Worm (Caenorhabditis elegans) whole organism, late embryonic: ENCODE data around the gene srz-24.
"Not testable (repeated sequence)": the region's sequence is repeated elsewhere in the genome, so short reads cannot be mapped to it uniquely, and the experiment has no call there.

ENCODE experiments used
- C08G9.2 ChIP-seq: sonication (generic microtip); optimal IDR thresholded peaks from 2 replicates; lab custom pipeline; 2016; ENCODE audit warnings: mild to moderate bottlenecking, missing genetic modification characterization, moderate library complexity, missing compliant biosample characterization
- F13H6.1 ChIP-seq: sonication (generic microtip); optimal IDR thresholded peaks from 2 replicates; lab custom pipeline; 2016; ENCODE audit warnings: missing genetic modification characterization, missing compliant biosample characterization
- K02D7.2 ChIP-seq: sonication (generic microtip); optimal IDR thresholded peaks from 2 replicates; lab custom pipeline; 2017; ENCODE audit warnings: mild to moderate bottlenecking, missing genetic modification characterization, missing compliant biosample characterization
- T23F11.4 ChIP-seq: fragments of 200-800 bp; sonication (Bioruptor generic); optimal IDR thresholded peaks from 2 replicates; lab custom pipeline; 2018; ENCODE audit warnings: mild to moderate bottlenecking, missing genetic modification characterization, missing compliant biosample characterization
- Y22D7AL.16 ChIP-seq: sonication (generic microtip); optimal IDR thresholded peaks from 2 replicates; lab custom pipeline; 2016; ENCODE audit warnings: missing genetic modification characterization, missing compliant biosample characterization
- ahr-1 ChIP-seq: sonication (generic microtip); optimal IDR thresholded peaks from 2 replicates; lab custom pipeline; 2016; ENCODE audit warnings: missing genetic modification characterization, missing compliant biosample characterization
- ama-1 ChIP-seq: fragments of 150-350 bp; optimal IDR thresholded peaks from 2 replicates; lab custom pipeline; 2014
- ceh-24 ChIP-seq: sonication (generic microtip); optimal IDR thresholded peaks from 2 replicates; lab custom pipeline; 2016; ENCODE audit warnings: mild to moderate bottlenecking, missing genetic modification characterization, missing compliant biosample characterization
- ceh-31 ChIP-seq: sonication (generic microtip); optimal IDR thresholded peaks from 2 replicates; lab custom pipeline; 2016; ENCODE audit warnings: missing genetic modification characterization, missing compliant biosample characterization
- ceh-34 ChIP-seq: sonication (generic microtip); optimal IDR thresholded peaks from 2 replicates; lab custom pipeline; 2016; ENCODE audit warnings: mild to moderate bottlenecking, missing genetic modification characterization, missing compliant biosample characterization
- ceh-48 ChIP-seq: sonication (generic microtip); optimal IDR thresholded peaks from 2 replicates; lab custom pipeline; 2016; ENCODE audit warnings: missing genetic modification characterization, inconsistent platforms, missing compliant biosample characterization
- che-1 ChIP-seq: sonication (generic microtip); optimal IDR thresholded peaks from 2 replicates; lab custom pipeline; 2016; ENCODE audit warnings: mild to moderate bottlenecking, missing genetic modification characterization, missing compliant biosample characterization
- dmd-4 ChIP-seq: sonication (generic microtip); optimal IDR thresholded peaks from 2 replicates; lab custom pipeline; 2016; ENCODE audit warnings: borderline replicate concordance, missing genetic modification characterization, missing compliant biosample characterization
- elt-2 ChIP-seq: sonication (generic microtip); optimal IDR thresholded peaks from 2 replicates; lab custom pipeline; 2016; ENCODE audit warnings: missing genetic modification reagents, missing genetic modification characterization, missing compliant biosample characterization
- elt-4 ChIP-seq: sonication (generic microtip); optimal IDR thresholded peaks from 2 replicates; lab custom pipeline; 2016; ENCODE audit warnings: missing genetic modification characterization, missing compliant biosample characterization
- ets-4 ChIP-seq: sonication (generic microtip); optimal IDR thresholded peaks from 2 replicates; lab custom pipeline; 2016; ENCODE audit warnings: missing genetic modification characterization, missing compliant biosample characterization
- eyg-1 ChIP-seq: sonication (generic microtip); optimal IDR thresholded peaks from 2 replicates; lab custom pipeline; 2016; ENCODE audit warnings: missing genotype, missing genetic modification characterization, missing compliant biosample characterization
- gmeb-2 ChIP-seq: sonication (generic microtip); optimal IDR thresholded peaks from 2 replicates; lab custom pipeline; 2016; ENCODE audit warnings: missing genetic modification characterization, inconsistent platforms, missing compliant biosample characterization
- hlh-30 ChIP-seq: sonication (generic microtip); optimal IDR thresholded peaks from 2 replicates; lab custom pipeline; 2017; ENCODE audit warnings: antibody characterized with exemption, missing genetic modification characterization, missing compliant biosample characterization; ENCODE audit not compliant: insufficient read depth
- hlh-8 ChIP-seq: sonication (generic microtip); optimal IDR thresholded peaks from 2 replicates; lab custom pipeline; 2016; ENCODE audit warnings: missing genotype, missing genetic modification characterization, missing compliant biosample characterization
- lin-11 ChIP-seq: fragments of 200-800 bp; sonication (Bioruptor generic); optimal IDR thresholded peaks from 2 replicates; lab custom pipeline; 2018; ENCODE audit warnings: mild to moderate bottlenecking, missing genetic modification characterization, missing compliant biosample characterization
- mec-3 ChIP-seq: sonication (generic microtip); optimal IDR thresholded peaks from 2 replicates; lab custom pipeline; 2016; ENCODE audit warnings: borderline replicate concordance, missing genetic modification characterization, missing compliant biosample characterization
- odd-2 ChIP-seq: sonication (generic microtip); optimal IDR thresholded peaks from 2 replicates; lab custom pipeline; 2017; ENCODE audit warnings: antibody characterized with exemption, mild to moderate bottlenecking, missing genetic modification characterization, missing compliant biosample characterization
- pha-2 ChIP-seq: sonication (generic microtip); optimal IDR thresholded peaks from 2 replicates; lab custom pipeline; 2017; ENCODE audit warnings: mild to moderate bottlenecking, missing genetic modification characterization, missing compliant biosample characterization
- pqm-1 ChIP-seq: sonication (generic microtip); optimal IDR thresholded peaks from 2 replicates; lab custom pipeline; 2016; ENCODE audit warnings: missing genetic modification characterization, missing compliant biosample characterization
- pros-1 ChIP-seq: fragments of 150-350 bp; optimal IDR thresholded peaks from 2 replicates; lab custom pipeline; 2014; ENCODE audit warnings: missing biosample characterization, missing genetic modification reagents, missing genetic modification characterization
- ref-2 ChIP-seq: sonication (generic microtip); optimal IDR thresholded peaks from 2 replicates; lab custom pipeline; 2016; ENCODE audit warnings: missing genetic modification characterization, missing compliant biosample characterization
- rnt-1 ChIP-seq: sonication (generic microtip); optimal IDR thresholded peaks from 2 replicates; lab custom pipeline; 2016; ENCODE audit warnings: missing genetic modification characterization, missing compliant biosample characterization
- sdc-2 ChIP-seq: sonication (generic microtip); optimal IDR thresholded peaks from 2 replicates; lab custom pipeline; 2016; ENCODE audit warnings: missing genotype, missing genetic modification characterization, missing compliant biosample characterization
- sox-2 ChIP-seq: fragments of 200-800 bp; sonication (Bioruptor generic); IDR thresholded peaks from 2 replicates; pipeline ENCODE4 v1.3.6; 2022; ENCODE audit warnings: missing genetic modification reagents, missing genetic modification characterization, missing compliant biosample characterization
- syd-9 ChIP-seq: sonication (generic microtip); optimal IDR thresholded peaks from 2 replicates; lab custom pipeline; 2016; ENCODE audit warnings: mild to moderate bottlenecking, missing genetic modification characterization, moderate library complexity, missing compliant biosample characterization
- tbx-7 ChIP-seq: sonication (generic microtip); optimal IDR thresholded peaks from 2 replicates; lab custom pipeline; 2016; ENCODE audit warnings: missing genotype, missing genetic modification characterization, missing compliant biosample characterization
- unc-42 ChIP-seq: sonication (generic microtip); optimal IDR thresholded peaks from 2 replicates; lab custom pipeline; 2016; ENCODE audit warnings: missing genotype, missing genetic modification characterization, missing compliant biosample characterization
- unc-55 ChIP-seq: sonication (generic microtip); optimal IDR thresholded peaks from 2 replicates; lab custom pipeline; 2017; ENCODE audit warnings: missing biosample characterization, missing genetic modification reagents, missing genetic modification characterization
- zip-5 ChIP-seq: sonication (generic microtip); optimal IDR thresholded peaks from 2 replicates; lab custom pipeline; 2016; ENCODE audit warnings: missing genetic modification characterization, missing compliant biosample characterization
- ztf-16 ChIP-seq: sonication (generic microtip); optimal IDR thresholded peaks from 2 replicates; lab custom pipeline; 2017; ENCODE audit warnings: missing genetic modification characterization, missing compliant biosample characterization

The srz-24 gene

DNA sequence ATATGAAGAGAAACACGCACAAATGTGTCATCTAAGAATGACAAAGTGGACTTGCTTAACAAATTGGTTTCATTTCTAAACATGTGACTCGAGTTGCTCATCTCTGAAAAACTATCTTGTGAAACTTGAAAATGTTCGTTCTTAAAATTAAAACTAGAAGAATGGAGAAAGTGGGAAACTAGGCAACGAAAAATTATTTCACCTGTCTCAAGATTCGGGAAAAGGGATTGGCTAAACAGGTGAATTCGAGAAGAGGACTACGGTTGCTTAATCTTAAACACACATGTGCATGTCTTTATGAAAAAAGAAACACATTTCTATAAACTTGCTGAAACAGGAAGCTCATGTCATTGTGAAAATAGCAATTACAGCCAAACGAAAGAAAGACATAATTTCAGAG, at the start of gene srz-24:
Gene srz-24, minus strand, starts transcription at position 101 of the 400 bp plus-strand sequence.
- TF ChIP-seq ahr-1 (tag; lab: Kevin White, UChicago) (no peak), elt-2 (no peak), gmeb-2 (no peak), F13H6.1 (tag; lab: Kevin White, UChicago) (no peak), hlh-8 (tag; lab: Kevin White, UChicago) (no peak), hlh-30 (tag; lab: Kevin White, UChicago) (no peak), C08G9.2 (tag; lab: Kevin White, UChicago) (no peak), elt-4 (no peak), odd-2 (no peak), K02D7.2 (no peak), ceh-48 (no peak), eyg-1 (tag; lab: Kevin White, UChicago) (no peak)

DNA sequence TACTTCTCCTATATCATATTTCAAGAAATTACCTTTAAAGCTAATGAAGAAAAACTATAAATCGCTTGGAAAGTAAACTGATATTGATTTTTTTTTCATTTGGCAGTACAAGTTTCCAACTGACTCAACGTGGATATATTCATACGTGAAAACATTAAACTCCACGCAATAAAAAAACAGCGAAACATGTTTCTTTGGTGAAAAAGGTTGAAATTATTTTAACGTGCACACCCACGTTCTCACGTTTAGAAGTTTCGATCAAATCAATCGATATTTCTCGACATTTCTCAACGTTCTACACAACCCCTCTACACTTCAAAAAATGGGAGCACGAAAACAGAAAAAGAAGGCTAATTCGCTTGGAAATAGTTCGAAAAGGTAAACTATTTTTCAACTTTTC, 48.1 kb upstream of the srz-24 start, which contains the start of the genes best-6 and C09B9.2:
Gene best-6, minus strand, starts transcription at position 101 of the 400 bp plus-strand sequence.
Gene C09B9.2, plus strand, starts transcription at position 314 of the 400 bp plus-strand sequence.
- no peak for TF ChIP-seq che-1 (tag; lab: Kevin White, UChicago)
- no peak for TF ChIP-seq mec-3 (tag; lab: Kevin White, UChicago)
- no peak for TF ChIP-seq syd-9 (tag; lab: Kevin White, UChicago)
- TF ChIP-seq dmd-4 (tag; lab: Kevin White, UChicago): no peak
- TF ChIP-seq lin-11 (tag; lab: Kevin White, UChicago): no peak
- no peak for TF ChIP-seq ama-1 (lab: Kevin White, UChicago)
- no peak for TF ChIP-seq ceh-24 (tag; lab: Kevin White, UChicago)
- TF ChIP-seq ets-4 (tag; lab: Kevin White, UChicago): no peak
- TF ChIP-seq unc-42: no peak
- TF ChIP-seq pros-1: no peak
- TF ChIP-seq rnt-1 (tag; lab: Kevin White, UChicago): no peak
- no peak for TF ChIP-seq ztf-16 (tag; lab: Kevin White, UChicago)
- no peak for TF ChIP-seq pha-2 (tag; lab: Kevin White, UChicago)
- TF ChIP-seq Y22D7AL.16 (tag; lab: Kevin White, UChicago): no peak
- TF ChIP-seq sdc-2 (tag; lab: Kevin White, UChicago): no peak

DNA sequence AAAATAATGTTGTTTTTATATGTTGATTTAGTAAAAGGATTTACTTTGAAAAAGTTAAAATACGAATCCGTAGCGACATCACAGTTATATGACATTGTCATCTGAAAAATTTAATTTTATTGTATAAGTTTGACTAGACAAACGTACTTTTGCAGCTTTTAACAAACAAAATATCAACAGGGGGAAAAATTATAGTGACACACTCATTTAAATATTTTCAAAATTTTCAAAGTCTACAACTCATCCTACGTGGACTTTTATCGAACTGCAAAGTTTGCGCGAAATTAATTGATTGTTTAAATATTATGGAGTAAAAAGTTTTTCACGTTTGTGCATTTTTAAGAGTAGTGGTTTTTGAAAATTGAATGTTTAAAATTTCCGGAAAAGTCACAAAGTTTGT, 44.7 kb upstream of the srz-24 start, which contains the start of gene C09B9.85:
Gene C09B9.85, minus strand, starts transcription at position 101 of the 400 bp plus-strand sequence.
- no peak for TF ChIP-seq lin-11 (tag; lab: Kevin White, UChicago)
- no peak for TF ChIP-seq tbx-7 (tag; lab: Kevin White, UChicago)
- TF ChIP-seq Y22D7AL.16 (tag; lab: Kevin White, UChicago): no peak
- no peak for TF ChIP-seq eyg-1 (tag; lab: Kevin White, UChicago)
- no peak for TF ChIP-seq pqm-1 (tag; lab: Kevin White, UChicago)
- no peak for TF ChIP-seq ceh-34
- no peak for TF ChIP-seq odd-2
- TF ChIP-seq elt-2: no peak
- TF ChIP-seq ahr-1 (tag; lab: Kevin White, UChicago): no peak
- no peak for TF ChIP-seq ceh-24 (tag; lab: Kevin White, UChicago)
- TF ChIP-seq zip-5: no peak
- TF ChIP-seq, all 69 proteins: peak for 0

DNA sequence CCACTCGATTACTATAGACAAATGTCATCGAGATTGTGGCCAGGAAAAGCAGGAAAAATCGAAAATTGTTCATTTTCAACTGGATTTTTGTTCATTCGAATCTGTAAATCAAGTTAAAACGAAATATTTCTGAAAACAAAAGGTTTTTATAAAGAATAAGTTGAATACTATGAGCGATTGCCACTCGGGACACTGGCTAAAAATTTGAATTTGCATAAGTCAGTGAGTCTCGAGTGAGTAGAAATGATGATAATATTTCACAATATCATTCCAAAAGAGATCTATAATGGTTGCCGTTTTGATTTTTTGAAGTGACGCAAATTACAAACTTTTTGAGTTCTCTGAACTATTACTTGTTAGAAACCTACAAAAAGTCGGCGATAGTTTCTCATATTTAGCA, 39.6 kb upstream of the srz-24 start, which contains the start of gene T28H11.8:
Gene T28H11.8, minus strand, starts transcription at position 101 of the 400 bp plus-strand sequence.
- no peak for TF ChIP-seq sox-2 (GFP tag; lab: Robert Waterston, UW)
- no peak for TF ChIP-seq C08G9.2 (tag; lab: Kevin White, UChicago)
- TF ChIP-seq ceh-31 (tag; lab: Kevin White, UChicago): no peak
- TF ChIP-seq hlh-8 (tag; lab: Kevin White, UChicago): no peak
- no peak for TF ChIP-seq dmd-4 (tag; lab: Kevin White, UChicago)
- TF ChIP-seq ref-2 (tag; lab: Kevin White, UChicago): no peak

DNA sequence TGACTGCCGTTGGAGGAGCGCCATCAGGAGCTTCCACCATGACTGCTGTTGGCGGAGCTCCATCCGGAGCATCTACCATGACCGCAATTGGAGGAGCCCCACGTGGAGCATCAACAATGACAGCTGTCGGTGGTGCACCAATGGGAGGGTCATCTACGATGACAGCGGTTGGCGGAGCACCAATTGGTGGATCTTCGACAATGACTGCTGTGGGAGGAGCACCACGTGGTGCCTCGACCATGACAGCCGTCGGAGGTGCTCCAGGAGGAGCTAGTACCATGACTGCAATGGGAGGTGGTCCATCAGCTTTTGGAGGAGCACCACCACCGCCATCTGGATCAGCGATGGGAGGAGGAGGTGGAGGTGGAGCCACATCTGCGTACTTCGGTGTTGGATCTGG, 36.1 kb upstream of the srz-24 start, which contains the start of gene T28H11.7:
Gene T28H11.7, minus strand, starts transcription at position 101 of the 400 bp plus-strand sequence.
- TF ChIP-seq unc-55 (GFP tag; lab: Kevin White, UChicago); tbx-7 (tag; lab: Kevin White, UChicago); T23F11.4 (GFP tag; lab: Kevin White, UChicago): not testable (repeated sequence)
